Worm (Caenorhabditis elegans) whole organism, L4 larva: ENCODE data around the gene msp-32.

Source experiments
- D1046.2 ChIP-seq: fragments of 200-800 bp; sonication (Bioruptor generic); IDR thresholded peaks from 2 replicates; pipeline ENCODE4 v1.3.6; 2022; ENCODE audit warnings: missing genetic modification characterization, missing compliant biosample characterization
- ceh-82 ChIP-seq: sonication (generic microtip); optimal IDR thresholded peaks from 2 replicates; lab custom pipeline; 2017; ENCODE audit warnings: missing biosample characterization, missing genetic modification characterization
- ces-1 ChIP-seq: fragments of 150-350 bp; sonication (generic microtip); optimal IDR thresholded peaks from 4 replicates; lab custom pipeline; 2014; ENCODE audit warnings: missing biosample characterization, missing genetic modification reagents, missing genetic modification characterization
- daf-19 ChIP-seq: fragments of 200-800 bp; sonication (Bioruptor generic); conservative IDR thresholded peaks from 2 replicates; pipeline ENCODE4 v1.3.6; 2022; ENCODE audit warnings: missing genetic modification characterization, missing compliant biosample characterization
- dmd-6 ChIP-seq: fragments of 200-800 bp; sonication (Bioruptor generic); IDR thresholded peaks from 2 replicates; pipeline ENCODE4 v1.3.6; 2022; ENCODE audit warnings: missing genetic modification reagents, missing genetic modification characterization, missing compliant biosample characterization
- hif-1 ChIP-seq, 2 experiments: sonication (generic microtip); optimal IDR thresholded peaks; 2 replicates each; lab custom pipeline; 2016 to 2017; ENCODE audit warnings: missing compliant biosample characterization in 2 of 2, missing genetic modification characterization in 2 of 2, missing genetic modification reagents in 2 of 2, missing genotype in 2 of 2, mild to moderate bottlenecking in 1 of 2
- nhr-11 ChIP-seq: fragments of 150-350 bp; optimal IDR thresholded peaks from 2 replicates; lab custom pipeline; 2014; ENCODE audit warnings: missing biosample characterization, missing genetic modification characterization
- nhr-237 ChIP-seq: sonication (generic microtip); optimal IDR thresholded peaks from 2 replicates; lab custom pipeline; 2017; ENCODE audit warnings: missing biosample characterization, missing genetic modification characterization
- nhr-28 ChIP-seq: fragments of 150-350 bp; optimal IDR thresholded peaks from 2 replicates; lab custom pipeline; 2014; ENCODE audit warnings: missing biosample characterization, missing genetic modification characterization
- tag-97 ChIP-seq: fragments of 200-800 bp; sonication (Bioruptor generic); IDR thresholded peaks from 2 replicates; pipeline ENCODE4 v1.3.6; 2022; ENCODE audit warnings: missing genetic modification characterization, missing compliant biosample characterization
- unc-62 ChIP-seq, 3 experiments: fragments of 150-350 bp in 1 of 3; sonication (generic microtip); optimal IDR thresholded peaks in 2 of 3; peaks in 1 of 3; 1 replicate in 1 of 3; 2 replicates in 2 of 3; lab custom pipeline; 2014 to 2017; ENCODE audit warnings: missing biosample characterization in 3 of 3, missing genetic modification characterization in 3 of 3, missing genetic modification reagents in 3 of 3, missing genotype in 1 of 3
- zag-1 ChIP-seq: fragments of 150-350 bp; optimal IDR thresholded peaks from 2 replicates; lab custom pipeline; 2014; ENCODE audit warnings: missing biosample characterization, missing genetic modification characterization
- ztf-11 ChIP-seq: fragments of 150-350 bp; optimal IDR thresholded peaks from 2 replicates; lab custom pipeline; 2014; ENCODE audit warnings: missing biosample characterization, missing genetic modification characterization

DNA sequence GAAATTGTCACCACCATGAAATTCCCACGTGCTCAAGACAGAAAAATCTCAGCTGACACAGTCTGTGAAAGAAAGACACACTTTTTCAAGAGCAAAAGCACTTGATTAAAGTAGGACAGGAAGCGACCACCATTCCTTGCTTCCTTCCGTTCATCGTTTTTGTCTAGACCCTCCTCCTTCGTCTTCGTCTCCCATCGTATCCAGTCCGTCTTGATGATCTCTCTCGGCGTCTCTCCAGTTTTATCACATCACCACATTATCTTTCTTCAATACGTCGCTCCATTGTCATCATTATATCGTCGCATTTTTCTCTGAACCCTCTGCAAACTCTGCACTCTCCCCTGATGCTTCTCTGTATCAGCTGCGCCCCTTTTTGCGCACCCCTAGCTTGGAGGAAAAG, 9.5 kb downstream of the msp-32 start:
- TF ChIP-seq ces-1 (GFP tag; lab: Kevin White, UChicago) (no peak), unc-62 (GFP tag; optimal IDR thresholded peaks at IDR 0.05 in 1 of 2; lab: Kevin White, UChicago) (peak in 1 of 2 experiments; percentile 70), unc-62 (tag; optimal IDR thresholded peaks at IDR 0.05; lab: Kevin White, UChicago) (no peak), nhr-11 (tag; lab: Kevin White, UChicago) (no peak), nhr-28 (peak; percentile 32), zag-1 (tag; lab: Kevin White, UChicago) (no peak), nhr-237 (no peak), D1046.2 (GFP tag; lab: Robert Waterston, UW) (no peak), ztf-11 (tag; lab: Kevin White, UChicago) (no peak), dmd-6 (GFP tag; lab: Robert Waterston, UW) (0 out of 2 replicates have a peak, but pooled peaks have one; percentile 13), tag-97 (GFP tag; lab: Robert Waterston, UW) (no peak), ceh-82 (tag; lab: Kevin White, UChicago) (no peak), hif-1 (tag; optimal IDR thresholded peaks at IDR 0.05; lab: Kevin White, UChicago) (no peak), daf-19 (no peak)
